Worm (Caenorhabditis elegans) whole organism, L2 larva: Measurements from ENCODE around the gene ZK1248.20.
A peak's percentile ranks its signal among the peaks of the same experiment; 100 is the strongest.

Experiments
- alr-1 ChIP-seq: fragments of 150-350 bp; optimal IDR thresholded peaks from 2 replicates; lab custom pipeline; 2014; ENCODE audit warnings: missing biosample characterization, missing genetic modification characterization
- egl-27 ChIP-seq: sonication (generic microtip); optimal IDR thresholded peaks from 3 replicates; lab custom pipeline; 2017; ENCODE audit warnings: missing biosample characterization, missing genetic modification reagents, missing genetic modification characterization
- lin-11 ChIP-seq: fragments of 150-350 bp; sonication (generic microtip); optimal IDR thresholded peaks from 2 replicates; lab custom pipeline; 2014; ENCODE audit warnings: missing biosample characterization, missing genetic modification characterization, inconsistent platforms, mixed read lengths

ce11 chrII:5772547-5773142, 43.8 kb upstream of the ZK1248.20 start:
- TF ChIP-seq egl-27 (tag; lab: Kevin White, UChicago) = no peak
- TF ChIP-seq lin-11 (tag; lab: Kevin White, UChicago) = peak; percentile 32
- TF ChIP-seq alr-1 (tag; lab: Kevin White, UChicago) = no peak
